Worm (Caenorhabditis elegans) whole organism, midembryonic: Measurements from ENCODE around the gene set-14.

Experiments used
- T22C8.4 ChIP-seq: fragments of 200-800 bp; sonication (Bioruptor generic); IDR thresholded peaks from 2 replicates; pipeline ENCODE4 v1.3.6; 2022; ENCODE audit warnings: missing genetic modification characterization, missing compliant biosample characterization
- cog-1 ChIP-seq: sonication (generic microtip); optimal IDR thresholded peaks from 2 replicates; lab custom pipeline; 2016; ENCODE audit warnings: missing genetic modification characterization, missing compliant biosample characterization
- flt-1 ChIP-seq: fragments of 200-800 bp; sonication (Bioruptor generic); IDR thresholded peaks from 2 replicates; pipeline ENCODE4 v1.3.6; 2022; ENCODE audit warnings: missing genetic modification characterization, missing compliant biosample characterization
- klf-2 ChIP-seq: fragments of 200-800 bp; sonication (Bioruptor generic); conservative IDR thresholded peaks from 2 replicates; pipeline ENCODE4 v1.3.6; 2022; ENCODE audit warnings: missing genetic modification reagents, missing genetic modification characterization, missing compliant biosample characterization
- ref-1 ChIP-seq: fragments of 200-800 bp; sonication (Bioruptor generic); conservative IDR thresholded peaks from 2 replicates; pipeline ENCODE4 v1.3.6; 2022; ENCODE audit warnings: missing genetic modification reagents, missing genetic modification characterization, missing compliant biosample characterization
- ztf-23 ChIP-seq: fragments of 200-800 bp; sonication (Bioruptor generic); IDR thresholded peaks from 2 replicates; pipeline ENCODE4 v1.3.6; 2022; ENCODE audit warnings: missing genetic modification reagents, missing genetic modification characterization, missing compliant biosample characterization

ce11 chrII:10824046-10824445 is 28.0 kb upstream of the set-14 start, which contains the start of the genes R06F6.12 and mix-1:
- TF ChIP-seq ref-1 (GFP tag; lab: Robert Waterston, UW) (no peak), cog-1 (tag; lab: Kevin White, UChicago) (no peak), T22C8.4 (GFP tag; lab: Robert Waterston, UW) (no peak), flt-1 (GFP tag; lab: Robert Waterston, UW) (no peak), klf-2 (GFP tag; lab: Robert Waterston, UW) (no peak), ztf-23 (GFP tag; lab: Robert Waterston, UW) (no peak)
